Worm (Caenorhabditis elegans) whole organism, L3 larva: ENCODE measurements around the gene ZK596.2.

Experiments used
- R02D3.7 ChIP-seq: fragments of 150-350 bp; optimal IDR thresholded peaks from 2 replicates; lab custom pipeline; 2014; ENCODE audit warnings: missing biosample characterization, missing genetic modification characterization
- ZK546.5 ChIP-seq: sonication (generic microtip); optimal IDR thresholded peaks from 2 replicates; lab custom pipeline; 2017; ENCODE audit warnings: missing biosample characterization, missing genetic modification characterization
- ama-1 ChIP-seq: fragments of 150-350 bp; optimal IDR thresholded peaks from 2 replicates; lab custom pipeline; 2018
- ceh-16 ChIP-seq: sonication (generic microtip); optimal IDR thresholded peaks from 2 replicates; lab custom pipeline; 2017; ENCODE audit warnings: missing biosample characterization, missing genetic modification characterization
- ceh-28 ChIP-seq: fragments of 150-350 bp; optimal IDR thresholded peaks from 2 replicates; lab custom pipeline; 2014; ENCODE audit warnings: missing biosample characterization, missing genetic modification reagents, missing genetic modification characterization
- ceh-82 ChIP-seq: fragments of 150-350 bp; optimal IDR thresholded peaks from 2 replicates; lab custom pipeline; 2014; ENCODE audit warnings: missing biosample characterization, missing genetic modification characterization
- ceh-9 ChIP-seq: sonication (generic microtip); optimal IDR thresholded peaks from 2 replicates; lab custom pipeline; 2018; ENCODE audit warnings: missing biosample characterization, missing genetic modification characterization
- daf-12 ChIP-seq: fragments of 150-350 bp; optimal IDR thresholded peaks from 2 replicates; lab custom pipeline; 2014; ENCODE audit warnings: missing biosample characterization, missing genetic modification reagents, missing genetic modification characterization
- elt-1 ChIP-seq: fragments of 150-350 bp; optimal IDR thresholded peaks from 2 replicates; lab custom pipeline; 2014; ENCODE audit warnings: missing biosample characterization, missing genetic modification characterization
- elt-2 ChIP-seq: sonication (generic microtip); optimal IDR thresholded peaks from 2 replicates; lab custom pipeline; 2016; ENCODE audit warnings: missing genetic modification reagents, mild to moderate bottlenecking, missing genetic modification characterization, missing compliant biosample characterization
- elt-3 ChIP-seq, 3 experiments: fragments of 150-350 bp in 1 of 3; sonication (generic microtip) in 2 of 3; optimal IDR thresholded peaks; 2 replicates in 2 of 3; 4 replicates in 1 of 3; lab custom pipeline; 2014 to 2017; ENCODE audit warnings: missing biosample characterization in 3 of 3, missing genetic modification characterization in 3 of 3
- eor-1 ChIP-seq, 2 experiments: fragments of 150-350 bp; optimal IDR thresholded peaks; 2 replicates each; lab custom pipeline; 2014 to 2018; ENCODE audit warnings: missing biosample characterization in 2 of 2, missing genetic modification characterization in 2 of 2
- fkh-10 ChIP-seq: sonication (generic microtip); optimal IDR thresholded peaks from 2 replicates; lab custom pipeline; 2017; ENCODE audit warnings: missing biosample characterization, missing genetic modification reagents, missing genetic modification characterization
- fkh-2 ChIP-seq: fragments of 150-350 bp; optimal IDR thresholded peaks from 2 replicates; lab custom pipeline; 2014; ENCODE audit warnings: missing biosample characterization, missing genetic modification reagents, missing genetic modification characterization
- fos-1 ChIP-seq: fragments of 150-350 bp; optimal IDR thresholded peaks from 2 replicates; lab custom pipeline; 2014; ENCODE audit warnings: missing biosample characterization, missing genetic modification characterization
- hmg-11 ChIP-seq: sonication (generic microtip); optimal IDR thresholded peaks from 2 replicates; lab custom pipeline; 2016; ENCODE audit warnings: missing genetic modification characterization, missing compliant biosample characterization
- jun-1 ChIP-seq: fragments of 150-350 bp; optimal IDR thresholded peaks from 2 replicates; lab custom pipeline; 2014; ENCODE audit warnings: missing biosample characterization, missing genetic modification reagents, missing genetic modification characterization
- lin-15B ChIP-seq: fragments of 150-350 bp; optimal IDR thresholded peaks from 2 replicates; lab custom pipeline; 2014; ENCODE audit warnings: missing biosample characterization, missing genetic modification characterization
- lin-39 ChIP-seq: fragments of 150-350 bp; optimal IDR thresholded peaks from 2 replicates; lab custom pipeline; 2018; ENCODE audit warnings: missing biosample characterization, missing genetic modification reagents, missing genetic modification characterization
- lsy-12 ChIP-seq: sonication (generic microtip); optimal IDR thresholded peaks from 2 replicates; lab custom pipeline; 2016; ENCODE audit warnings: mild to moderate bottlenecking, missing genetic modification characterization, missing compliant biosample characterization
- nfya-1 ChIP-seq: sonication (generic microtip); optimal IDR thresholded peaks from 2 replicates; lab custom pipeline; 2017; ENCODE audit warnings: missing genetic modification characterization, mild to moderate bottlenecking, missing compliant biosample characterization, antibody characterized with exemption, moderate library complexity; ENCODE audit not compliant: insufficient read depth
- nhr-11 ChIP-seq: fragments of 150-350 bp; optimal IDR thresholded peaks from 2 replicates; lab custom pipeline; 2014; ENCODE audit warnings: missing biosample characterization, missing genetic modification characterization
- nhr-23 ChIP-seq: fragments of 150-350 bp; optimal IDR thresholded peaks from 2 replicates; lab custom pipeline; 2014; ENCODE audit warnings: missing biosample characterization, missing genetic modification reagents, missing genetic modification characterization
- nhr-237 ChIP-seq: fragments of 150-350 bp; optimal IDR thresholded peaks from 2 replicates; lab custom pipeline; 2014; ENCODE audit warnings: missing biosample characterization, missing genetic modification characterization
- nhr-25 ChIP-seq: sonication (generic microtip); optimal IDR thresholded peaks from 2 replicates; lab custom pipeline; 2017; ENCODE audit warnings: missing biosample characterization, missing genetic modification characterization
- nhr-43 ChIP-seq: sonication (generic microtip); optimal IDR thresholded peaks from 2 replicates; lab custom pipeline; 2016; ENCODE audit warnings: mild to moderate bottlenecking, missing genetic modification characterization, missing compliant biosample characterization; ENCODE audit not compliant: poor library complexity, severe bottlenecking
- nhr-67 ChIP-seq: fragments of 150-350 bp; optimal IDR thresholded peaks from 2 replicates; lab custom pipeline; 2014; ENCODE audit warnings: missing biosample characterization, missing genetic modification characterization
- nhr-76 ChIP-seq: fragments of 150-350 bp; sonication (generic microtip); optimal IDR thresholded peaks from 5 replicates; lab custom pipeline; 2014; ENCODE audit warnings: missing biosample characterization, missing genetic modification characterization
- nhr-77 ChIP-seq: fragments of 150-350 bp; optimal IDR thresholded peaks from 2 replicates; lab custom pipeline; 2014; ENCODE audit warnings: missing biosample characterization, missing genetic modification characterization
- pha-4 ChIP-seq: fragments of 150-350 bp; optimal IDR thresholded peaks from 2 replicates; lab custom pipeline; 2014; ENCODE audit warnings: missing biosample characterization, missing genetic modification reagents, missing genetic modification characterization
- pqm-1 ChIP-seq: fragments of 150-350 bp; optimal IDR thresholded peaks from 2 replicates; lab custom pipeline; 2017; ENCODE audit warnings: missing biosample characterization, missing genetic modification characterization, inconsistent platforms
- sea-2 ChIP-seq: fragments of 150-350 bp; sonication (generic microtip); optimal IDR thresholded peaks from 4 replicates; lab custom pipeline; 2014; ENCODE audit warnings: missing biosample characterization, missing genetic modification reagents, missing genetic modification characterization
- snpc-4 ChIP-seq: fragments of 150-350 bp; optimal IDR thresholded peaks from 2 replicates; lab custom pipeline; 2014; ENCODE audit warnings: missing biosample characterization, missing genetic modification characterization
- tbx-2 ChIP-seq: sonication (generic microtip); optimal IDR thresholded peaks from 2 replicates; lab custom pipeline; 2016; ENCODE audit warnings: mild to moderate bottlenecking, missing genetic modification characterization, missing compliant biosample characterization
- unc-39 ChIP-seq: sonication (generic microtip); optimal IDR thresholded peaks from 4 replicates; lab custom pipeline; 2017; ENCODE audit warnings: missing biosample characterization, missing genetic modification characterization
- unc-62 ChIP-seq: fragments of 150-350 bp; sonication (generic microtip); optimal IDR thresholded peaks from 4 replicates; lab custom pipeline; 2014; ENCODE audit warnings: missing biosample characterization, missing genetic modification reagents, missing genetic modification characterization

The ZK596.2 gene

ce11 chrIV:10881230-10881629, 27.9 kb downstream of the ZK596.2 start, which contains the start of gene F13E9.13:
Gene F13E9.13 (plus strand): TSS chrIV:10881546.
- TF ChIP-seq ceh-28 (tag; lab: Kevin White, UChicago) (peak; percentile 18), eor-1 (tag; optimal IDR thresholded peaks at IDR 0.05; lab: Kevin White, UChicago) (no peak), elt-2 (tag; lab: Kevin White, UChicago) (peak; percentile 67)

ce11 chrIV:10880264-10880663, 28.8 kb downstream of the ZK596.2 start, which contains the start of gene fipr-15:
Gene fipr-15 (plus strand): TSS chrIV:10880564.
- TF ChIP-seq ceh-9 (tag; lab: Kevin White, UChicago) (no peak), fos-1 (no peak), nhr-23 (tag; lab: Kevin White, UChicago) (no peak), lin-15B (tag; lab: Kevin White, UChicago) (no peak)

DNA sequence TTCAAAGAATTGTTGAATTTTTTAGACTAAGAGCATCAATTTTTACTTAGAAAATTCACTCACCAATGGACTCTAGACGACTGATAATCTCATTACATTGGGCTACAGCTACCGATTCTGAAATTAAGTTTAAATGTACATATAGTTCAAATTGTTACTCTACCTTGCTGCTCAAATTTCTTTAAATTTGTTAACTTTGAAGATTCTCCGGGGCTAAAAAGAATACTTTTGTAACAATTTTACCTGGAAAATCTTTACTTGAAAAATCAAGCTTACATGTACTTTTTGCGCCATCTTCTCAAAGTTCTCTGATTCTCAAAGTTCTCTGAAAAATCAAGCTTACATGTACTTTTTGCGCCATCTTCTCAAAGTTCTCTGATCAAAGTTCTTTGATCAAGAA, 29.6 kb downstream of the ZK596.2 start, which contains the start of gene sdz-13:
TSS of gene sdz-13 (minus strand) at position 101 of the 400 bp plus-strand sequence.
- TF ChIP-seq hmg-11 (tag; lab: Kevin White, UChicago) (no peak), unc-62 (GFP tag; lab: Kevin White, UChicago) (no peak), nhr-67 (tag; lab: Kevin White, UChicago) (no peak), nhr-76 (no peak), ZK546.5 (tag; lab: Kevin White, UChicago) (no peak), ceh-28 (tag; lab: Kevin White, UChicago) (no peak), nhr-25 (tag; lab: Kevin White, UChicago) (no peak), fos-1 (no peak), nhr-11 (tag; lab: Kevin White, UChicago) (no peak), nhr-237 (tag; lab: Kevin White, UChicago) (no peak), nhr-77 (tag; lab: Kevin White, UChicago) (no peak), snpc-4 (no peak)
- TF ChIP-seq, all 47 proteins: peak for 0

- TF ChIP-seq fkh-10 (no peak), ceh-82 (no peak), lsy-12 (tag; lab: Kevin White, UChicago) (no peak), nhr-43 (tag; lab: Kevin White, UChicago) (no peak), lin-15B (tag; lab: Kevin White, UChicago) (no peak), ama-1 (lab: Kevin White, UChicago) (no peak), pqm-1 (tag; lab: Kevin White, UChicago) (no peak), daf-12 (no peak), sea-2 (no peak), lin-39 (tag; lab: Kevin White, UChicago) (no peak), pha-4 (no peak), nhr-76 (no peak), fkh-2 (tag; lab: Kevin White, UChicago) (no peak), nfya-1 (tag; lab: Kevin White, UChicago) (no peak), snpc-4 (no peak), R02D3.7 (tag; lab: Kevin White, UChicago) (no peak), jun-1 (tag; lab: Kevin White, UChicago) (no peak)
Measured at ce11 chrIV:10876844-10877243, 32.3 kb downstream of the ZK596.2 start, which contains the start of gene fipr-14. Gene fipr-14 (plus strand): TSS chrIV:10877144.

DNA sequence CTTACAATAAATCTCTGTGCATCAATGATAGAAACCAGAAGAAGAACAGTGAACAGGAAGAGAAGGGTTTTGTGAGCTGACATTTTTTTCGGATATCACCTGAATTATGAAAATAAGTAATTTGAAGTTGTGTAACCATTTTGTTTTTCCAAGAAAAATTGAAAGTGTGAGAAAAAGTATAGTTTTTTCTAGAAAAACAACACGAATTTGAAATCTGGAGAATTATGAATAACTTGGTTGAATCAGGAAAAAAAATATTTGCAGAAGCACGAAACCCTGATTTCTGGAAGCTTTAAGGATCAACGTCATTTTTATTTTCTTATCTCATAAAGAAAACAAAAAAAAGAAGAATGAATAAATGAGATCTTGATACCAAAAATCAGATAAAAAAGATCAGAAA, 34.6 kb downstream of the ZK596.2 start, which contains the start of gene F13E9.12:
TSS of gene F13E9.12 (minus strand) at position 101 of the 400 bp plus-strand sequence.
- peak; percentile 35 for TF ChIP-seq elt-1 (tag; lab: Kevin White, UChicago)
- TF ChIP-seq ceh-16 (tag; lab: Kevin White, UChicago) = no peak
- no peak for TF ChIP-seq elt-3 (tag; optimal IDR thresholded peaks at IDR 0.05; lab: Kevin White, UChicago)

ce11 chrIV:10870158-10870557, 38.9 kb downstream of the ZK596.2 start:
- TF ChIP-seq elt-2 (tag; lab: Kevin White, UChicago) (no peak), fos-1 (no peak), lin-39 (tag; lab: Kevin White, UChicago) (no peak), unc-39 (tag; lab: Kevin White, UChicago) (no peak), hmg-11 (tag; lab: Kevin White, UChicago) (no peak), nfya-1 (tag; lab: Kevin White, UChicago) (no peak), ceh-28 (tag; lab: Kevin White, UChicago) (no peak), nhr-11 (tag; lab: Kevin White, UChicago) (no peak), ceh-16 (tag; lab: Kevin White, UChicago) (no peak), sea-2 (no peak), ceh-82 (no peak), tbx-2 (tag; lab: Kevin White, UChicago) (no peak), snpc-4 (no peak)
